Fruit fly (Drosophila melanogaster) whole organism, embryonic: ENCODE data around the gene CG15625.

Experiments used
- CG10321 ChIP-seq: fragments of 200-800 bp; sonication (Bioruptor generic); IDR thresholded peaks from 2 replicates; pipeline ENCODE4 v1.3.6; 2022; ENCODE audit warnings: missing biosample characterization, missing genetic modification characterization
- CG11696 ChIP-seq: fragments of 200-800 bp; sonication (Bioruptor generic); IDR thresholded peaks from 2 replicates; pipeline ENCODE4 v1.3.6; 2022; ENCODE audit warnings: missing biosample characterization, missing genetic modification characterization
- CG12942 ChIP-seq: fragments of 200-800 bp; sonication (Bioruptor generic); optimal IDR thresholded peaks from 3 replicates; lab custom pipeline; 2016; ENCODE audit warnings: missing biosample characterization, missing genetic modification characterization
- CG14860 ChIP-seq: fragments of 200-800 bp; sonication (Bioruptor generic); IDR thresholded peaks from 3 replicates; pipeline ENCODE4 v1.3.6; 2022; ENCODE audit warnings: missing biosample characterization, missing genetic modification characterization; ENCODE audit not compliant: partially characterized antibody
- CG1602 ChIP-seq: fragments of 200-800 bp; sonication (Bioruptor generic); optimal IDR thresholded peaks from 3 replicates; lab custom pipeline; 2016; ENCODE audit warnings: missing biosample characterization, missing genetic modification characterization
- CG17612 ChIP-seq: fragments of 200-800 bp; sonication (Bioruptor generic); IDR thresholded peaks from 2 replicates; pipeline ENCODE4 v1.3.6; 2022; ENCODE audit warnings: missing biosample characterization, missing genetic modification characterization
- CG2678 ChIP-seq: fragments of 200-800 bp; sonication (Bioruptor generic); optimal IDR thresholded peaks from 3 replicates; lab custom pipeline; 2019; ENCODE audit warnings: missing biosample characterization, mild to moderate bottlenecking, missing genetic modification characterization, moderate library complexity
- CG30431 ChIP-seq: fragments of 200-800 bp; sonication (Bioruptor generic); optimal IDR thresholded peaks from 2 replicates; lab custom pipeline; 2017; ENCODE audit warnings: missing biosample characterization, missing genetic modification characterization
- CG6175 ChIP-seq: fragments of 200-800 bp; sonication (Bioruptor generic); IDR thresholded peaks from 3 replicates; pipeline ENCODE4 v1.3.6; 2022; ENCODE audit warnings: missing biosample characterization, missing genetic modification characterization
- CG6791 ChIP-seq: fragments of 200-800 bp; sonication (Bioruptor generic); IDR thresholded peaks from 3 replicates; pipeline ENCODE4 v1.3.6; 2022; ENCODE audit warnings: missing biosample characterization, missing genetic modification characterization; ENCODE audit not compliant: partially characterized antibody
- CG8765 ChIP-seq: fragments of 200-800 bp; sonication (Bioruptor generic); IDR thresholded peaks from 2 replicates; pipeline ENCODE4 v1.3.6; 2022; ENCODE audit warnings: missing biosample characterization, missing genetic modification characterization
- Dad ChIP-seq: fragments of 200-800 bp; sonication (Bioruptor generic); optimal IDR thresholded peaks from 3 replicates; lab custom pipeline; 2016; ENCODE audit warnings: missing biosample characterization, missing genetic modification characterization
- Dip3 ChIP-seq: fragments of 200-800 bp; sonication (Bioruptor generic); optimal IDR thresholded peaks from 3 replicates; lab custom pipeline; 2016; ENCODE audit warnings: missing biosample characterization, missing genetic modification characterization
- Drgx ChIP-seq: fragments of 200-800 bp; sonication (Bioruptor generic); IDR thresholded peaks from 2 replicates; pipeline ENCODE4 v1.3.6; 2022; ENCODE audit warnings: missing biosample characterization, missing genetic modification characterization
- E2f1 ChIP-seq: fragments of 200-800 bp; sonication (Bioruptor generic); IDR thresholded peaks from 2 replicates; pipeline ENCODE4 v1.3.6; 2022; ENCODE audit warnings: missing biosample characterization, missing genetic modification characterization
- E2f2 ChIP-seq: fragments of 200-800 bp; sonication (Bioruptor generic); IDR thresholded peaks from 2 replicates; pipeline ENCODE4 v1.3.6; 2022; ENCODE audit warnings: missing biosample characterization, missing genetic modification characterization
- Eip74EF ChIP-seq, 2 experiments: fragments of 200-800 bp in 1 of 2; fragments of >200 bp in 1 of 2; sonication (Bioruptor generic) in 1 of 2; optimal IDR thresholded peaks; 2 replicates each; lab custom pipeline; 2017 to 2019; ENCODE audit warnings: missing biosample characterization in 2 of 2, missing genetic modification characterization in 2 of 2, mild to moderate bottlenecking in 1 of 2, moderate library complexity in 1 of 2
- Fer2 ChIP-seq: fragments of 200-800 bp; sonication (Bioruptor generic); optimal IDR thresholded peaks from 2 replicates; lab custom pipeline; 2018; ENCODE audit warnings: missing biosample characterization, mild to moderate bottlenecking, missing genetic modification characterization, moderate library complexity
- GATAe ChIP-seq: fragments of 200-800 bp; sonication (Bioruptor generic); conservative IDR thresholded peaks from 2 replicates; pipeline ENCODE4 v1.3.6; 2022; ENCODE audit warnings: missing biosample characterization, missing genetic modification characterization
- Gug ChIP-seq: fragments of 200-800 bp; sonication (Bioruptor generic); IDR thresholded peaks from 4 replicates; pipeline ENCODE4 v1.3.6; 2022; ENCODE audit warnings: missing biosample characterization, missing genetic modification characterization
- HLH3B ChIP-seq: fragments of 200-800 bp; sonication (Bioruptor generic); IDR thresholded peaks from 2 replicates; pipeline ENCODE4 v1.3.6; 2022; ENCODE audit warnings: missing biosample characterization, missing genetic modification characterization
- HLHmδ ChIP-seq: fragments of 200-800 bp; sonication (Bioruptor generic); optimal IDR thresholded peaks from 2 replicates; lab custom pipeline; 2018; ENCODE audit warnings: missing biosample characterization, mild to moderate bottlenecking, missing genetic modification characterization, moderate library complexity
- Hr39 ChIP-seq: fragments of >200 bp; optimal IDR thresholded peaks from 2 replicates; lab custom pipeline; 2017
- Med ChIP-seq: fragments of 200-800 bp; sonication (Bioruptor generic); peaks from one replicate; lab custom pipeline; 2016; ENCODE audit warnings: missing biosample characterization, missing genetic modification characterization, mild to moderate bottlenecking, inconsistent platforms, moderate library complexity
- Mrtf ChIP-seq: fragments of 200-800 bp; sonication (Bioruptor generic); IDR thresholded peaks from 3 replicates; pipeline ENCODE4 v1.3.6; 2022; ENCODE audit warnings: missing biosample characterization, missing genetic modification characterization
- NK7.1 ChIP-seq: fragments of 200-800 bp; sonication (Bioruptor generic); optimal IDR thresholded peaks from 3 replicates; lab custom pipeline; 2016; ENCODE audit warnings: missing biosample characterization, missing genetic modification characterization
- Nf-YA ChIP-seq: fragments of 200-800 bp; sonication (Bioruptor generic); IDR thresholded peaks from 2 replicates; pipeline ENCODE4 v1.3.6; 2022; ENCODE audit warnings: missing biosample characterization, missing genetic modification characterization
- Sin3A ChIP-seq: fragments of >200 bp; optimal IDR thresholded peaks from 2 replicates; lab custom pipeline; 2018
- Taf1 ChIP-seq: fragments of 200-800 bp; sonication (Bioruptor generic); IDR thresholded peaks from 2 replicates; pipeline ENCODE4 v1.3.6; 2022; ENCODE audit warnings: missing biosample characterization, missing genetic modification characterization
- ab ChIP-seq: fragments of 200-800 bp; sonication (Bioruptor generic); optimal IDR thresholded peaks from 2 replicates; lab custom pipeline; 2016; ENCODE audit warnings: missing biosample characterization, missing genetic modification characterization
- amos ChIP-seq: fragments of 200-800 bp; sonication (Bioruptor generic); IDR thresholded peaks from 2 replicates; pipeline ENCODE4 v1.3.6; 2022; ENCODE audit warnings: missing biosample characterization, missing genetic modification characterization; ENCODE audit not compliant: partially characterized antibody
- az2 ChIP-seq: fragments of 200-800 bp; sonication (Bioruptor generic); optimal IDR thresholded peaks from 3 replicates; lab custom pipeline; 2016; ENCODE audit warnings: missing biosample characterization, missing genetic modification characterization
- cad ChIP-seq: fragments of >200 bp; optimal IDR thresholded peaks from 2 replicates; lab custom pipeline; 2017; ENCODE audit warnings: missing biosample characterization, missing genetic modification characterization
- croc ChIP-seq: fragments of 200-800 bp; sonication (Bioruptor generic); conservative IDR thresholded peaks from 3 replicates; pipeline ENCODE4 v1.3.6; 2022; ENCODE audit warnings: missing biosample characterization, missing genetic modification characterization
- disco-r ChIP-seq: fragments of 200-800 bp; sonication (Bioruptor generic); optimal IDR thresholded peaks from 2 replicates; lab custom pipeline; 2016; ENCODE audit warnings: missing biosample characterization, missing genetic modification characterization
- exex ChIP-seq: fragments of 200-800 bp; sonication (Bioruptor generic); optimal IDR thresholded peaks from 4 replicates; lab custom pipeline; 2018; ENCODE audit warnings: missing biosample characterization, mild to moderate bottlenecking, missing genetic modification characterization, moderate library complexity
- grn ChIP-seq: fragments of 200-800 bp; sonication (Bioruptor generic); optimal IDR thresholded peaks from 3 replicates; lab custom pipeline; 2017; ENCODE audit warnings: missing biosample characterization, missing genetic modification characterization
- h ChIP-seq: fragments of >200 bp; optimal IDR thresholded peaks from 2 replicates; lab custom pipeline; 2017
- her ChIP-seq: fragments of 200-800 bp; sonication (Bioruptor generic); optimal IDR thresholded peaks from 2 replicates; lab custom pipeline; 2016; ENCODE audit warnings: missing biosample characterization, missing genetic modification characterization
- kay ChIP-seq: fragments of 200-800 bp; sonication (Bioruptor generic); optimal IDR thresholded peaks from 2 replicates; lab custom pipeline; 2016; ENCODE audit warnings: missing biosample characterization, missing genetic modification characterization
- knrl ChIP-seq: fragments of 200-800 bp; sonication (Bioruptor generic); IDR thresholded peaks from 3 replicates; pipeline ENCODE4 v1.3.6; 2022; ENCODE audit warnings: missing biosample characterization, missing genetic modification characterization; ENCODE audit not compliant: partially characterized antibody
- nerfin-2 ChIP-seq: fragments of 200-800 bp; sonication (Bioruptor generic); IDR thresholded peaks from 2 replicates; pipeline ENCODE4 v1.3.6; 2022; ENCODE audit warnings: missing biosample characterization, missing genetic modification characterization; ENCODE audit not compliant: partially characterized antibody
- pb ChIP-seq: fragments of 200-800 bp; sonication (Bioruptor generic); optimal IDR thresholded peaks from 3 replicates; lab custom pipeline; 2016; ENCODE audit warnings: missing biosample characterization, missing genetic modification characterization
- peb ChIP-seq: fragments of 200-800 bp; sonication (Bioruptor generic); IDR thresholded peaks from 2 replicates; pipeline ENCODE4 v1.3.6; 2022; ENCODE audit warnings: missing biosample characterization, missing genetic modification characterization
- pnt ChIP-seq: fragments of 200-800 bp; sonication (Bioruptor generic); optimal IDR thresholded peaks from 3 replicates; lab custom pipeline; 2016; ENCODE audit warnings: missing biosample characterization, missing genetic modification characterization
- run ChIP-seq: fragments of 200-800 bp; sonication (Bioruptor generic); optimal IDR thresholded peaks from 3 replicates; lab custom pipeline; 2018; ENCODE audit warnings: missing biosample characterization, mild to moderate bottlenecking, missing genetic modification characterization
- scrt ChIP-seq: fragments of 200-800 bp; sonication (Bioruptor generic); optimal IDR thresholded peaks from 2 replicates; lab custom pipeline; 2018; ENCODE audit warnings: missing biosample characterization, mild to moderate bottlenecking, missing genetic modification characterization, moderate library complexity
- so ChIP-seq: fragments of 200-800 bp; sonication (Bioruptor generic); IDR thresholded peaks from 3 replicates; pipeline ENCODE4 v1.3.6; 2022; ENCODE audit warnings: missing biosample characterization, missing genetic modification characterization
- tgo ChIP-seq: fragments of 200-800 bp; sonication (Bioruptor generic); IDR thresholded peaks from 3 replicates; pipeline ENCODE4 v1.3.6; 2022; ENCODE audit warnings: missing biosample characterization, missing genetic modification characterization
- unpg ChIP-seq: fragments of 200-800 bp; sonication (Bioruptor generic); optimal IDR thresholded peaks from 3 replicates; lab custom pipeline; 2018; ENCODE audit warnings: missing biosample characterization, mild to moderate bottlenecking, missing genetic modification characterization, moderate library complexity
- vvl ChIP-seq: fragments of 200-800 bp; sonication (Bioruptor generic); IDR thresholded peaks from 2 replicates; pipeline ENCODE4 v1.3.6; 2022; ENCODE audit warnings: missing biosample characterization, missing genetic modification characterization
- wdn ChIP-seq: fragments of 200-800 bp; sonication (Bioruptor generic); IDR thresholded peaks from 2 replicates; pipeline ENCODE4 v1.3.6; 2022; ENCODE audit warnings: missing biosample characterization, missing genetic modification characterization

CG15625 gene

dm6 chr2L:4906546-4907250, 16.9 kb downstream of the CG15625 start, which contains the start of gene snsl (continued):
- TF ChIP-seq Hr39 (no peak), exex (tag; lab: Kevin White, UChicago) (no peak), so (GFP tag; lab: Robert Waterston, UW) (no peak), her (GFP tag; lab: Kevin White, UChicago) (no peak), ab (GFP tag; lab: Kevin White, UChicago) (no peak), CG1602 (GFP tag; lab: Kevin White, UChicago) (no peak), pb (GFP tag; lab: Kevin White, UChicago) (no peak), croc (GFP tag; lab: Robert Waterston, UW) (no peak), E2f2 (GFP tag; lab: Robert Waterston, UW) (0 out of 2 replicates have a peak, but pooled peaks have one; percentile 20), CG6175 (peak; percentile 16; the same call in 1 of the 3 replicates), CG6791 (no peak), nerfin-2 (GFP tag; lab: Robert Waterston, UW) (no peak), Gug (GFP tag; lab: Robert Waterston, UW) (no peak), Med (GFP tag; lab: Kevin White, UChicago) (peak; percentile 85), Dip3 (GFP tag; lab: Kevin White, UChicago) (no peak), Fer2 (tag; lab: Kevin White, UChicago) (no peak), run (tag; lab: Kevin White, UChicago) (peak; percentile 65), HLHmδ (GFP tag; lab: Kevin White, UChicago) (no peak), CG14860 (no peak), GATAe (no peak), Sin3A (lab: Kevin White, UChicago) (no peak), Taf1 (no peak), NK7.1 (GFP tag; lab: Kevin White, UChicago) (no peak), amos (GFP tag; lab: Robert Waterston, UW) (no peak), CG8765 (GFP tag; lab: Robert Waterston, UW) (no peak), Mrtf (GFP tag; lab: Robert Waterston, UW) (no peak), vvl (GFP tag; lab: Robert Waterston, UW) (peak; percentile 38; the same call in 1 of the 2 replicates), E2f1 (GFP tag; lab: Robert Waterston, UW) (peak; percentile 53; the same call in 1 of the 2 replicates), CG12942 (no peak), Eip74EF (GFP tag; optimal IDR thresholded peaks at IDR 0.05; lab: Kevin White, UChicago) (peak in 1 of 2 experiments; percentile 85), scrt (GFP tag; lab: Kevin White, UChicago) (no peak), kay (GFP tag; lab: Kevin White, UChicago) (no peak), CG2678 (tag; lab: Kevin White, UChicago) (peak; percentile 88), CG30431 (GFP tag; lab: Kevin White, UChicago) (no peak), CG17612 (GFP tag; lab: Robert Waterston, UW) (no peak), Drgx (GFP tag; lab: Robert Waterston, UW) (peak; percentile 63), Nf-YA (no peak), h (no peak), wdn (GFP tag; lab: Robert Waterston, UW) (no peak), CG10321 (GFP tag; lab: Robert Waterston, UW) (no peak), disco-r (GFP tag; lab: Kevin White, UChicago) (no peak), CG11696 (GFP tag; lab: Robert Waterston, UW) (no peak), Dad (GFP tag; lab: Kevin White, UChicago) (no peak), unpg (GFP tag; lab: Kevin White, UChicago) (peak; percentile 52), HLH3B (peak; percentile 38; the same call in 1 of the 2 replicates), pnt (no peak), az2 (peak; percentile 23), knrl (GFP tag; lab: Robert Waterston, UW) (no peak), tgo (GFP tag; lab: Robert Waterston, UW) (no peak), grn (GFP tag; lab: Kevin White, UChicago) (no peak), cad (no peak), peb (GFP tag; lab: Robert Waterston, UW) (no peak)
